Fruit fly (Drosophila melanogaster) Kc167 (cell line): Measurements from ENCODE around the gene CG17300.

ENCODE experiments used
- h ChIP-seq: fragments of >200 bp; optimal IDR thresholded peaks from 3 replicates; lab custom pipeline; 2018; ENCODE audit warnings: missing external identifiers
- insv ChIP-seq: fragments of >200 bp; optimal IDR thresholded peaks from 3 replicates; lab custom pipeline; 2018; ENCODE audit warnings: missing external identifiers
- psq ChIP-seq: fragments of >200 bp; optimal IDR thresholded peaks from 2 replicates; lab custom pipeline; 2017; ENCODE audit warnings: missing external identifiers

DNA sequence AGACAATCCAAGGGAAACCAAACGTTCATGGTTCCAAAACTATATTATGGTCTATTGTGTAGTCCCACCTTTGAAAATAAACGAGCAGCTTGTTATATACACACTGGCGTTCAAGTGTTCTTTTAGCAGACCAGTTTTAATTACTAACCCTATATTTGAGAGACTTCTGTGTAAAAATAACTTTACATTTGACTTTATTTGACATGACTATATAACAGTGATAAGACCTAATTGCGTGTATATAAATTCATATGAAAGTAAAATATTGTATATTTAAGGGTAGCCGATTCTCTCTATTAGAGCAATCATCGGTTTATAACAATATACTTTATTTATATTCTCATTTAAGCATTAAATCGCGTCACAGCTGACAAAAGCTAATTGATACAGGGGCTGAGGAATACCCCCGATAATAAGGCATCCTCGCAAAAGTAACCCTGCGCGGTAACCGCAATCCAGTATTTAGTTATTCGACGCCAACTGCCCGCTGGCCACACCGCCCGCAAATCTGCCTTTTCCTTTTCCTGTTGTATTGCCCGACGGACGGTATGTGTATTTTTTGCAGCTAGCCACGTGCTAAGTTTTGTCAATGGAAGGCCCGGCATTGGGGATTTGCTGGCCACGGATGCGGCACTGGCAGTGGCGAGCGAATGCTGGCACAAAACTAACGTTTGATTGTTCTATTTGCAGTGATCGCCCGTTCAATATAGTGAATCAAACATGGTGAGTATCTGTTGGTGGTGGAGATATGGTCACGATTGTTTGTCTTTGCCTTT is 45.6 kb downstream of the CG17300 start, which contains the start of gene RpS4:
- TF ChIP-seq psq (lab: Kevin White, UChicago) (no peak), h (lab: Kevin White, UChicago) (no peak), insv (lab: Kevin White, UChicago) (no peak)
